Worm (Caenorhabditis elegans): ENCODE data around the gene srx-74.
A peak's percentile ranks its signal among the peaks of the same experiment; 100 is the strongest.

srx-74 gene

ce11 chrV:4692382-4693281, 30.3 kb upstream of the srx-74 start, which contains the start of gene cpg-8:
cpg-8 (minus strand) TSS chrV:4692432.
- no peak for TF ChIP-seq hnd-1 (tag; optimal IDR thresholded peaks at IDR 0.05)
- TF ChIP-seq aly-1 (tag; optimal IDR thresholded peaks at IDR 0.05), result no peak
- no peak for TF ChIP-seq tbx-37 (GFP tag; conservative IDR thresholded peaks at IDR 0.05)
- TF ChIP-seq ceh-13 (GFP tag; optimal IDR thresholded peaks at IDR 0.05), result no peak
- TF ChIP-seq ets-7 (tag; optimal IDR thresholded peaks at IDR 0.05), result no peak
- TF ChIP-seq flt-1 (GFP tag; IDR thresholded peaks at IDR 0.05), result no peak
- no peak for TF ChIP-seq hmg-4 (GFP tag; optimal IDR thresholded peaks at IDR 0.05)
- TF ChIP-seq B0310.2 (tag; optimal IDR thresholded peaks at IDR 0.05), result no peak
- TF ChIP-seq ama-1 (optimal IDR thresholded peaks at IDR 0.05), result no peak
- TF ChIP-seq tra-4 (tag; optimal IDR thresholded peaks at IDR 0.05), result no peak
- TF ChIP-seq pes-1 (GFP tag; IDR thresholded peaks at IDR 0.05), result no peak
- TF ChIP-seq hmbx-1 (tag; optimal IDR thresholded peaks at IDR 0.05), result no peak
- TF ChIP-seq ceh-36 (tag; optimal IDR thresholded peaks at IDR 0.05), result no peak
- no peak for TF ChIP-seq tbx-11 (GFP tag; IDR thresholded peaks at IDR 0.05)

DNA sequence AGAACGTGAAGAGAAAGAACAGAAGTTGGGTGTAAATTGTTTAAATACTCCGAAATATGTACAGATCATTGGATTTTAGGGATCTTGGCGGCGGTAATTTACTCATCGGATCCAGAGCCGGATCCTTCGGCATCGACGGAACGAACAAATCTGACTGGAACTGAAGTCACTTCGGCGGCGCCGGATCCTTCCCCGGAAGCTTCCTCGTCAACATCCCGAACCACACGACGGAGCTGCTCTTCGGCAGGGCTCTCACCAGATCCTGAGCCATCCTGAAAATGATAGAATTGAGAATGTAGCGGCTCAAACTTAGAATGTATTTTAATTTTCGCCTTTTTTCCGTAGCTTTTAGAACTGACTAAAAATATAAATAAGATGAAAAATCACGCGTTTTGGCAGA, 29.4 kb upstream of the srx-74 start:
- TF ChIP-seq pes-1 (GFP tag; IDR thresholded peaks at IDR 0.05) (no peak), aly-1 (tag; optimal IDR thresholded peaks at IDR 0.05) (no peak), hmg-4 (GFP tag; optimal IDR thresholded peaks at IDR 0.05) (no peak), hnd-1 (tag; optimal IDR thresholded peaks at IDR 0.05) (no peak), tbx-37 (GFP tag; conservative IDR thresholded peaks at IDR 0.05) (no peak), scrt-1 (GFP tag; IDR thresholded peaks at IDR 0.05) (no peak), ceh-36 (tag; optimal IDR thresholded peaks at IDR 0.05) (no peak), ets-7 (tag; optimal IDR thresholded peaks at IDR 0.05) (no peak), tbx-11 (GFP tag; IDR thresholded peaks at IDR 0.05) (no peak), sea-1 (GFP tag; conservative IDR thresholded peaks at IDR 0.05) (no peak), ceh-13 (GFP tag; optimal IDR thresholded peaks at IDR 0.05) (no peak), tra-4 (tag; optimal IDR thresholded peaks at IDR 0.05) (no peak), F13C5.2 (tag; optimal IDR thresholded peaks at IDR 0.05) (no peak), ama-1 (optimal IDR thresholded peaks at IDR 0.05) (no peak), B0310.2 (tag; optimal IDR thresholded peaks at IDR 0.05) (no peak), hmbx-1 (tag; optimal IDR thresholded peaks at IDR 0.05) (no peak), flt-1 (GFP tag; IDR thresholded peaks at IDR 0.05) (no peak)

ce11 chrV:4689234-4689633, 26.9 kb upstream of the srx-74 start, which contains the start of gene K03B4.1:
K03B4.1 (plus strand) TSS chrV:4689330.
- no peak for TF ChIP-seq ets-7 (tag; optimal IDR thresholded peaks at IDR 0.05)
- no peak for TF ChIP-seq scrt-1 (GFP tag; IDR thresholded peaks at IDR 0.05)
- TF ChIP-seq ama-1 (optimal IDR thresholded peaks at IDR 0.05), result no peak
- TF ChIP-seq sea-1 (GFP tag; conservative IDR thresholded peaks at IDR 0.05), result no peak
- TF ChIP-seq ceh-36 (tag; optimal IDR thresholded peaks at IDR 0.05), result no peak
- TF ChIP-seq ceh-13 (GFP tag; optimal IDR thresholded peaks at IDR 0.05), result no peak
- no peak for TF ChIP-seq B0310.2 (tag; optimal IDR thresholded peaks at IDR 0.05)
- TF ChIP-seq tbx-37 (GFP tag; conservative IDR thresholded peaks at IDR 0.05), result no peak
- no peak for TF ChIP-seq aly-1 (tag; optimal IDR thresholded peaks at IDR 0.05)
- no peak for TF ChIP-seq tbx-11 (GFP tag; IDR thresholded peaks at IDR 0.05)
- no peak for TF ChIP-seq hmbx-1 (tag; optimal IDR thresholded peaks at IDR 0.05)
- no peak for TF ChIP-seq pes-1 (GFP tag; IDR thresholded peaks at IDR 0.05)
- no peak for TF ChIP-seq hmg-4 (GFP tag; optimal IDR thresholded peaks at IDR 0.05)
- TF ChIP-seq flt-1 (GFP tag; IDR thresholded peaks at IDR 0.05), result no peak
- no peak for TF ChIP-seq tra-4 (tag; optimal IDR thresholded peaks at IDR 0.05)
- no peak for TF ChIP-seq hnd-1 (tag; optimal IDR thresholded peaks at IDR 0.05)
- TF ChIP-seq F13C5.2 (tag; optimal IDR thresholded peaks at IDR 0.05), result no peak

DNA sequence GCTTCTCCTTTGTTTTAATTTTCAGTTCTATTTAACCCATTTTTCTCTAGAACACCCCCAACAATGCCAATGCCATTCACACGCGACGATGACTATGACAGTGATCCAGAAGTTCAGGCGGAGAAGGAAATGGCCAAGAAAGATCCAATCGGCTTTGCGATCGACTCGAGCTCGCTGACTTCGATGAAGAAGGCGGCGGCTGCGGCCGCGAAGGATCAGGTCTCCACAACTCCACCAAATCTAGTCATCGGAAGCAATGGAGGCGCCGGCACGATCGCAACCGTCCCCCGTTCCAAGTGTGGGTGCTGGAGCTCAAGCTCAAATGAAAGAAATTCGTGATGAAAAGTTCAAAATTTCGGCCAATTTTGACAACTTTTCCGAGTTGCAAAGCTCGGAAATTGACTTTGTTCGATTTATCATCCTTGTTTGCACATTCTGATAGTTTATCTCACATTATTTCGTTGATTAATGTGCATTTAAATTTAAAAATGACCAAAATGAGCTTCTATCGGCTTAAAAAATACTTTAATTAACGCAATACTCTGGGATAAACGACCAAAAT, 25.7 kb upstream of the srx-74 start, which contains the start of gene K03B4.2:
TSS of gene K03B4.2 (plus strand) at position 51 of the 562 bp plus-strand sequence.
- TF ChIP-seq B0310.2 (tag; optimal IDR thresholded peaks at IDR 0.05) (no peak), F13C5.2 (tag; optimal IDR thresholded peaks at IDR 0.05) (no peak), hmg-4 (GFP tag; optimal IDR thresholded peaks at IDR 0.05) (no peak)

- TF ChIP-seq F13C5.2 (tag; optimal IDR thresholded peaks at IDR 0.05) (peak; percentile 54), scrt-1 (GFP tag; IDR thresholded peaks at IDR 0.05) (no peak)
Measured at ce11 chrV:4686680-4687470, 24.6 kb upstream of the srx-74 start, which contains the start of gene taf-10. taf-10 (plus strand) TSS chrV:4687103.

DNA sequence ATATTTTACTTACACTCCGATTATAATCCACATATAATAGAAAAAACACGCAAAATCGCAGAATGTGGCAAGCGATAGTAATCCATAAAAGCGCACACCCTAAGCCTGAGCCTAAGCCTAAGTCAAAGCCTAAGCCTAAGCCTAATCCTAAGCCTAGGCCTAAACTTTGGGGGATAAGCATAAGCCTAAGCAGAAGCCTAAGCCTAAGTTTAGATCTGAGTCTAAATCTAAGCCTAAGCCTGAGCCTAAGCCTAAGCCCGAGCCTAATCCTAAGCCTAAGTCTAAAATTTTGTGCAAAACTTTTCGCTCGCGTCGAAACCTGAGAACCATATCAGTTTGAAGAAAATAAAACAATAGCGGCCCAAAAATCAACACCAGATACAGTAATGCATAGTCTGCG, 21.8 kb upstream of the srx-74 start:
- TF ChIP-seq hmbx-1 (tag; optimal IDR thresholded peaks at IDR 0.05) (no peak), ceh-36 (tag; optimal IDR thresholded peaks at IDR 0.05) (peak; percentile 73)

ce11 chrV:4681670-4682069, 19.4 kb upstream of the srx-74 start, which contains the start of gene K03B4.4:
K03B4.4 (plus strand) TSS chrV:4681970.
- no peak for TF ChIP-seq F13C5.2 (tag; optimal IDR thresholded peaks at IDR 0.05)
- no peak for TF ChIP-seq aly-1 (tag; optimal IDR thresholded peaks at IDR 0.05)
- no peak for TF ChIP-seq hnd-1 (tag; optimal IDR thresholded peaks at IDR 0.05)
- TF ChIP-seq flt-1 (GFP tag; IDR thresholded peaks at IDR 0.05), result no peak
- TF ChIP-seq scrt-1 (GFP tag; IDR thresholded peaks at IDR 0.05), result no peak
- TF ChIP-seq hmbx-1 (tag; optimal IDR thresholded peaks at IDR 0.05), result no peak
- no peak for TF ChIP-seq ets-7 (tag; optimal IDR thresholded peaks at IDR 0.05)
- TF ChIP-seq pes-1 (GFP tag; IDR thresholded peaks at IDR 0.05), result no peak
- no peak for TF ChIP-seq sea-1 (GFP tag; conservative IDR thresholded peaks at IDR 0.05)
- TF ChIP-seq tbx-11 (GFP tag; IDR thresholded peaks at IDR 0.05), result no peak
- TF ChIP-seq ceh-13 (GFP tag; optimal IDR thresholded peaks at IDR 0.05), result no peak
- TF ChIP-seq hmg-4 (GFP tag; optimal IDR thresholded peaks at IDR 0.05), result no peak
- TF ChIP-seq ama-1 (optimal IDR thresholded peaks at IDR 0.05), result no peak
- no peak for TF ChIP-seq tbx-37 (GFP tag; conservative IDR thresholded peaks at IDR 0.05)
- TF ChIP-seq ceh-36 (tag; optimal IDR thresholded peaks at IDR 0.05), result no peak
- no peak for TF ChIP-seq tra-4 (tag; optimal IDR thresholded peaks at IDR 0.05)
- no peak for TF ChIP-seq B0310.2 (tag; optimal IDR thresholded peaks at IDR 0.05)
